Worm (Caenorhabditis elegans): ENCODE results near the gene pas-6.

The pas-6 gene

DNA sequence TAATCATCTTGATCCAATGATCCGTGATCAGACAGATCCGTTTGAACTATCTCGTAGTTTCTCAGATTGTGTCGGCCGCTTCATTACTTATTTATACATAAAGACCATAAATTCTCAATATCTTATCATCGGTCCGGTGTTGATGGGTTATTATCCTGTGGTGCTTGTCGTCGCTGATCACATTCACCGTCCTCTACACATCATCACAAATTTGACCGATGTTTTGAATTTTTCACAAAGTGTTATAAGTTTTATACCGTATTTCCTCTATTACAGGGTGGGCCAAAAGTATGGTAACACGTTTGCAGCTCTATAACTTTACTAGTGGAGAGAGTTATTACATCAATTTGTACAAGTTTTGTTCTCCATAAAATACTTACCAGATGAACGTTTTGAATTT lies 3.8 kb upstream of the pas-6 start:
- no peak for TF ChIP-seq unc-62 (GFP tag; optimal IDR thresholded peaks at IDR 0.05)

DNA sequence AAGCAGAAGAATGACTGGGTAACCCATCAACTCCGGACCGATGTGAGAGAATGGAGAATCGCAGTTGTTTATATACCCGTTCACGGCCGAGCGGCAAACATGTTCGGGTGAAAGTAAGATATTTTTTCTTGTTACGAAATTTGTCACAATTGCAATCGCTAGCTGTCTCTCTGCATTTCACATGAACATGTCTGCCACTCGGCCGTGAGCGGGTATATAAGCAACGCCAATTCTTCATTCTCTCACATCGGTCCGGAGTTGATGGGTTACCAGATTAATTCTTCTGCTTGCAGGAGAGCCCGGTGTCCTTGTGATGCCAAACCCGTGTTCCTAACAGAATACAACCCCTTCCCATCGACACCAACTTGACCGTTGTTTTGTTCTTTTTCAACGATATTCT lies 2.9 kb upstream of the pas-6 start:
- no peak for TF ChIP-seq unc-62 (GFP tag; optimal IDR thresholded peaks at IDR 0.05)

DNA sequence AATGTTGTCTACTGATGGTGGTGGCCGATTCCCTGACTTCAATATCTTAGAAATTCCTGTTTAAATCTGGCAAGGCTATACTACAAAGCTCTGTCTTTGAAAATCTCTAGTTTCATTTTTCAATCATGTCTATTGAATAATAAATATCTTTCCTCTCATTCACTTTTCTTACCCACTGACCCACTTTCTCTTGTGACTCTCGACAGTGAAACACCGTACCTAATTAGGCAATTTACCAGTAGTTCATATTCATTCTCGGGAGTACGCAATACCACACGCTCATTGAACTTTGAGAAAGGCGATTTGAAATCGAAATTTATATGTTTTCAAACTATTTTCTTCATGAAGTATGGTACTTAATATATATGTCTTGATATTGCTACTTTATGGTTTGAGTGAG lies 690 bp upstream of the pas-6 start, which contains the start of gene CD4.11:
Gene CD4.11, plus strand, starts transcription at position 301 of the 400 bp plus-strand sequence.
- TF ChIP-seq unc-62 (GFP tag; optimal IDR thresholded peaks at IDR 0.05): no peak

DNA sequence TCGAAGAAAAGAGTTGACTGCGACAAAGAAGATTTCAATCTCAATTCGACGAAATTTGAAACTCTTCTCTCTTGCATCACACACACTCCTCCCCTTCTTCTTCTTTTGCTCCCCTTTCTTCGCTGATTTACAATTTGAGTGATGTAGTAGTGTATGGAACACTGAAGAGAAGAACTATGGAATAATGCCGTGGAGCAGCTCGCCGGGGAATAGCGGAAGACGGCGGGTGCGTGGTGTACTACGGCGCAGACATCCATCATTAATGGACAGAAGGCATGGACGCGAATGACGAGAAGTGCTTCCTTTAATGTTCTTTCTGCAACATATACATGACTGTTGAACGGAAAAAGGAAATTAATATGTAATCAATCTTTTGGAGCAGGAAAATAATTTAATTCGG lies 1.3 kb downstream of the pas-6 start:
- no peak for TF ChIP-seq unc-62 (GFP tag; optimal IDR thresholded peaks at IDR 0.05)

DNA sequence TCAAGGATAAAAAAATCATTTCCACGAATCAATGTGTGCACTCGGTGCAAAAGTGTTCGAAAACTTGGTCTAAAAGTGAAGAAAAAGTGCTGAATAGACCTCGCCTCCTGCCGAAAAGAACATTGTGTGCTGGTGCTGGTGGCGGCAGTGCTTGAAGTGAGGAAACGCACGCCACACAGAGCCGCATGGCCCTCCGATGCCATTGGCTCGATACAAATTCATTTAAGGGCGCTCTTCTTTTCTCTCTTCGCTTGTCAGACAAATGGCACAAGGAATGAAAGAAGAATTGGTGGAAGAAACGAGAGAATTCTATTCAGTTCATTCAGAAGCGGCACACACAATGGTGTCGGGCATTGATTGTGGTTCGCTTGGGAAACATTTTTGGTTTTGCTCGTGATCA lies 1.8 kb downstream of the pas-6 start:
- no peak for TF ChIP-seq unc-62 (GFP tag; optimal IDR thresholded peaks at IDR 0.05)

DNA sequence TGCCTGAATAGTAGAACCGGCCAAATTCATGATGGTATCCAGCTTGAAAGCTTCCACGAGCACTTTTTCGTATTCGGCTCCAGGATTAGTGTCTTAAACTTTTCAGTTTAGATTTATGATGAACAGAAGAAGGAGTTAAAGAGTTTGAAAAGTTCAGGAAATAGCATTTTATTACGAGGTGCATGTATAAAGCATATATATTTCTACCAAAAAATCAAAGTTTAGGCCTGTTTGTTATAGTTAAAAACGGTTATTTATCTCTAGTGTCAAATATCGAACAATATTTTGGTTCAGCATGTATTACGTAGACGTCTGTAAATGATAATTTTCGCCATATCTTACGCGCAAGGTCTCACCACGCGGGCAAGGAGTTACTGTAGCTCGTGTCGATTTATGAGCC lies 2.8 kb downstream of the pas-6 start, which contains the start of gene klc-2:
Gene klc-2, minus strand, starts transcription at position 101 of the 400 bp plus-strand sequence.
- no peak for TF ChIP-seq unc-62 (GFP tag; optimal IDR thresholded peaks at IDR 0.05)

DNA sequence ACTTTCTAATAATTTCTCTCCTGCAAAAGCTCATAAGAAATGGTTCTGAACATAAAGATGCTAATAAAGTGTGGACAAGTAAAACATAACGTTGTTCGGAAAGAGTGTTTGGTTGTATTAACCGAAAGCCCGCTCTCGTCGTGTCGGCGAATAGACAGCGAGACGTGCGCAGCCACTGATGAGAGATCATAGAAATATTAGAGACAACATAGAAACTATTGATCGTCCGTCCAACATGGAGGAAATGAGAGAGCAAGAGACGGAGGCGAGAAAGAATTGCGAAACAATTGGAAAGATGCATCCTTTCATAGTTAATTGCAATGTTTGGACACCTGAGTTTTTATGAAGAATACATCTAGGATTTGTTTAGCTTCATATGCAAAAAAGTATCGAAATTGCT lies 3.6 kb downstream of the pas-6 start:
- no peak for TF ChIP-seq unc-62 (GFP tag; optimal IDR thresholded peaks at IDR 0.05)

DNA sequence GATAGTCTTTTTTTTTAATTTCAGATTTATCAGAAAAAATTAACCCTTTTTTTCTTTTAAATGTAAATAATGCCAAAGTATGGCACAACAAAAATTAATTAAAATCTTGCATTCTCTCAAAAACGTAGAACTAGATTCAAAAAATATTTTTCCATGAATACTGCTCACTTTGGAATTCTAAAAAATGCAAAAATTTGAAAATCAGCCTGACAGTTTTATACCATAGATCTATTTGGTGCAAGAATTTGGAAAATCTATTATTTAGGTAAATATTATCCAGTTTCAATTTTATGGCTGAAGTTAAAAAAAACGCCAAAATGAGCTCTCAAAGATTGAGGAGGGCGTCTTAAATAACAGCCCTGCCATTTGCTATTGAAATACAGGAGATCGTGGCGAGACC lies 4.5 kb downstream of the pas-6 start:
- TF ChIP-seq unc-62 (GFP tag; optimal IDR thresholded peaks at IDR 0.05): no peak

DNA sequence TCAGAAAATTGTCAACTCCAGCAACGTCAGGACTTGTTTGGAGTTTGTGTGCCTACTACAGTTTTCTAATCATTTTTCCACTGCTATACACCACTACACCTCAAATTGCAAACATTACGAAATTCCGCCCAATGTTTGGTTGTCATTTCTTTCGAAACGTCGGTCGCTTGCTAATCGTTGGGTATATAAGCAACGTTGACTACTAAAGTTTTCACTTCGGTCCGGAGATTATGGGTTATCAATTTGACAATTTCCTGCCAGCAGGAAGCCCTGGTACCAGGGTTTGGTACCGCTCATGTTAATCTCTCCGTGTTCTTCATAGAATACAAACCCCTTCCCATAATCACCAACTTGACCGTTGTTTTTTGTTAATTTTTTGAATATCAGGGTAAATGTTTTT lies 8.1 kb downstream of the pas-6 start:
- no peak for TF ChIP-seq unc-62 (GFP tag; optimal IDR thresholded peaks at IDR 0.05)

DNA sequence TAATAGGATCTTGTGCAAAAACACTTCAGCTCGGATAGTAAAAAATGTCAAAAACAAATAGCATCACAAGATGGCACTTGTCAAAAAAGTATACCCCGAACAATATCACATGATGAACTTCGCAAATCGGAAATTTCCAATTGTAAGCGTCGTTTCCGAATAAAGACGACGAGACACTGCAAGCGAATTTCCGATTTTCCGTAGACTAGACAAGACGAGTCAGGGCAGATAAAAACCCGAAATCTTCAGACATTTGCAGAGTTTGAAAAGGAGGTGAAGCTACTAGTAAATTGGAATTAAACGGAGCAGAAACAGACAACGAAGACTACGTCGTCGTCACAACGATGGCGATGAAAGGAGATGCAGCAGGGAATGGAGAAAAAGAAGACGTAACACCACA lies 12.5 kb downstream of the pas-6 start:
- no peak for TF ChIP-seq unc-62 (GFP tag; optimal IDR thresholded peaks at IDR 0.05)

DNA sequence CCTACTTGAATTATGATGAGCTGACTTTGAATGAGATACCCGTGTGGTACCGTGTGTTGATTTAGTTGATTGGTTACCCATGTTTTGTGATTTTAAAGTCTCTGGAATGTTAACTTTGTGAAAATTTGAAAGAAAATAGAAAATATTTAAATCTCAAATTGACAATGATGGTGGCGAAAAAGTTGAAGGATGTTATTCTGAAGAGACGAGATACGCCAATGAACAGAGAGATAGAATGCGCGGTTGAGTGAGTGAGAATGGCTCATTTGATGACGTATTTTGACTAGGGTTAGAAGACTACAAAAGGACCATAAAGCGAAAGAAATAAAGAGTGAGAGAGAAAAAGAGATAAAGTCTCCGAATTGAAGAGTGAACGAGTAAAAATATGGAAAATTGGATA lies 13.7 kb downstream of the pas-6 start, which contains the start of gene glb-6:
Gene glb-6, minus strand, starts transcription at position 101 of the 400 bp plus-strand sequence.
- no peak for TF ChIP-seq unc-62 (GFP tag; optimal IDR thresholded peaks at IDR 0.05)

DNA sequence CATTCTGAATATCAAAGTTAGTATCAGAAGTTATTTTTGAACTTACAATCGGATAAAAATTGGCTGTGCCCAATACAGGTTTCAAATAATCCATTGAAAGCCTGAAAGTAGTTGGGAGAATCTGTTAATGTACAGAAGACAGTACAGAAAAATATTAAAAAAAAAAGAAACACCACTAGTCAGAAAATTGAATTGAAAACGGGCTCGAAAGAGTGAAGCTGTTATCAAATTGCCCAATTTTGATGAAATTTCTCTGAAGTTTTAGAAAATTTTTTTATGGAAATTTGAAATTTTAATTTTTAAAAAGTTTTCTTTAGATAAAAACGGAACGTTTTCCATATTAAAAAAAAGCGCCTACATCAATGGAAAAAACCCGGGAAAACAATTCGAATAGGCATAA lies 17.0 kb downstream of the pas-6 start, which contains the start of gene C18C4.7:
Gene C18C4.7, minus strand, starts transcription at position 101 of the 400 bp plus-strand sequence.
- TF ChIP-seq unc-62 (GFP tag; optimal IDR thresholded peaks at IDR 0.05): no peak

DNA sequence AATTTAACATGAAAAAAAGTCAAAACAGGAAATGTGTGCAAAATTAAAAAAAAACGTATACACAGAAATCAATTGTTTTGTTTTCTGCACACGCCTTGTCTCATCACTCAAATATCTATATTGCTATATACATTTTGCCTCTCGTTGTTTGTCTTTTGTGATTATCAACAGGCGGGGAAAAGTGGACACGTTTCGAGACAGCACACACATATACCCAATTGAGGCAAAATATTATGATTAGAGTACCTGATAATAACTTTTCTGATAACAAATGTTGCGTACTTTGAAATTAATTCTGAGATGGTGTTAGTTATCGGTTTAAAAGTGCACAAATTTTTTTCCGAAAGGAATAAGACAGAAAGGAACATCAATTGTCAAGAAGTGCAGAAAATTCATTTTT lies 24.3 kb downstream of the pas-6 start:
- TF ChIP-seq unc-62 (GFP tag; optimal IDR thresholded peaks at IDR 0.05): no peak

DNA sequence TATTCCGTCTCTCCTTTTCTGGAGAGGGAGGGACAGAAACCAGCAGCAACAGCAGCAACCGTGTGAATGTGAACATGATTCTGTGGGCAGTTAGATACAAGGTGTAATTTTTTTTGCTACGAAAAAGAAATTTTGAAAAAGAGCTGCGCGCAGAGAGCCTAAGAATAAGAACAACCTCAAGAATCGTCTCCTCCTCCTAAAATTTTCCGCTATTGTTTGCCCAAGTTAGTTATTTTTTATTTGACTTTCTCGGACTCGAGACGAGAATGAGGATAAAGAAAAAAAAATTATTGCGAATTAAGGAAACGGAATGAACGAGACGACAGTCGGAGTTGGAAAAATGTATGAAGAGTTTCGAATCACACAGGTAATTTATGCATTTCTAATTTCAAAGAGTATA lies 25.6 kb downstream of the pas-6 start, which contains the start of gene glb-5:
Gene glb-5, plus strand, starts transcription at position 301 of the 400 bp plus-strand sequence.
- no peak for TF ChIP-seq unc-62 (GFP tag; optimal IDR thresholded peaks at IDR 0.05)

DNA sequence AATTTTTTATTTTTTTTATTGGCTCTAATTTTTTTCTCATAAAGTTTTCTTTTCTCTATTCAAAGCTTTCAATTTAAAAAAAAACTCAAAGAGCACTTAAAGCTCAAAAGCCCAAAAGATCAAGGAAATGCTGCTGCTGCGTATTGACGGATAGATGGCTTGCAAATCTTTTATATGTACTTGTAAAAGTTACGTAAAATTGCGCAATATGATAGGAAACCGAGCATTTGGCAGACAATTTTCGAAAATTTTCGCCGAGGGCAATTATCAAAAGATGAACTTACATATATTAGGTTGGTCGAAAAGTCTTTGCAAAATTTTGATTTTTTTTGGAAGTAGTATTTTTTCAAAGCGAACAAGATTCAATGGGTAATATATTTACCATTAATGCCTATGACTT lies 35.6 kb downstream of the pas-6 start:
- TF ChIP-seq unc-62 (GFP tag; optimal IDR thresholded peaks at IDR 0.05): no peak

DNA sequence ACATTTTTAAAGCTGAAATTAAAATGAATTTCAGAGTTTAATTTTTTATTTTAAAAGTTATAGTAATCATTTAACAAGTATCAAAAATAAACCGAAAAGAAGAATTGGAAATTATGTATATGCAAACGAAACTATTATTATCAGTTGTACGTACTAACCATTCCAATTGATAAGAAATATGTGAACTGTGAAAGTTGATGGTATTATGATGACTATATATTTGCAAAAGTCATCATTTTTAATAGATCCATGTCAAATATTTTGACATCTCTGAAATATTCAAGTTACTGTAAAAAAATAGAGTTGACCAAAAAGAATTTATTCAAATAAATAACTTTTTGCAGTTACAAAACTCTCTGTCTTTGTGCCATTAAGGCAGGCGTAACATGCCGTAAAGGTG lies 36.1 kb downstream of the pas-6 start, which contains the start of gene ugt-48:
Gene ugt-48, minus strand, starts transcription at position 12 of the 400 bp plus-strand sequence.
- no peak for TF ChIP-seq unc-62 (GFP tag; optimal IDR thresholded peaks at IDR 0.05)

DNA sequence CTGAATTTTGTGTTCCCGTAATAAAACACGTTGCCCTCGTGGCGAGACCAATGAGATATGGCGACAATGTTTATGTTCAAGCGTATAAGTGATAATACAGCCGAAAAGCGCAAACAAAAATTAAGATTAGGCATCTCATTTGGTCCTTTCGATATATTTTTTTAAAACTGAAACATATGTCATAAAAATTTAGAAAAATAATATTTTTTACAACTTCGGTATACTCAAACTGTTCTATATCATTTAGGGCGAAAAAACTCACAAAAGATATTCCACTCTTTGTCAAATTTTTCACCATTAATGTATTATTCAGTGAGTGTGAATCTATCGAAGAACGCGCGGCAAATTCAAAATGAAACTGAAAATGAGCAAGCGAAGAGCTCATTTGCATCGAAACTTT lies 45.6 kb downstream of the pas-6 start, which contains the start of gene cft-1:
Gene cft-1, plus strand, starts transcription at position 301 of the 400 bp plus-strand sequence.
- TF ChIP-seq unc-62 (GFP tag; optimal IDR thresholded peaks at IDR 0.05): no peak

DNA sequence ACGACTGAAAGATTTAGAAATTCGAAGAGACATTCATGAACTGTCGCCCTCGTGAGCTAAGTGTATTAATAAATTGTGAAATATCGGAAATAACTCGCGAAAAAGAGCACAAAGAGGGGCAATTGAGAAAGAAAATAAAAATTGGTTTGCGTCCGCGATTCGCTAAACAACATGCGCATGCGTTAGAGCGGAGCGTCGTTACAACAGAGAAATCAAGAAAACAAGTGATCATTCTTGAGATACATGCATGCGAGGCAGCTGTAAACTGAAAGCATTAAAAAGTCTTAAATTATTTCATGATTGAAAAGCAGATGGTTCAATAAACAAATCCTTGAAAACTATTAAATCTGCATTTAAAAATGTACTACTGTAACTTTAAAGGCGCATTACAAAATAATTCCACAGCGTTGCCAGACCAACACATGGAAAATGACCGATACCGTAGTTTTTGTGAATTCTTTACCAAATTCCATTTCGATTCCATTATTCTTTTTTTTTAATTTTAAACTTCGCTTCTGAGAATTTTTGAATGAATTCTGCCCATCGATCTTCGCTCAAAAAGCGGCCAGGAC lies 47.8 kb downstream of the pas-6 start, which contains the start of the genes cox-16 and syp-2:
Gene cox-16, minus strand, starts transcription at position 4 of the 572 bp plus-strand sequence.
Gene syp-2, plus strand, starts transcription at position 248 of the 572 bp plus-strand sequence.
- no peak for TF ChIP-seq unc-62 (GFP tag; optimal IDR thresholded peaks at IDR 0.05)
